Fruit fly (Drosophila melanogaster): ENCODE measurements around the gene Hsc70-4.

DNA sequence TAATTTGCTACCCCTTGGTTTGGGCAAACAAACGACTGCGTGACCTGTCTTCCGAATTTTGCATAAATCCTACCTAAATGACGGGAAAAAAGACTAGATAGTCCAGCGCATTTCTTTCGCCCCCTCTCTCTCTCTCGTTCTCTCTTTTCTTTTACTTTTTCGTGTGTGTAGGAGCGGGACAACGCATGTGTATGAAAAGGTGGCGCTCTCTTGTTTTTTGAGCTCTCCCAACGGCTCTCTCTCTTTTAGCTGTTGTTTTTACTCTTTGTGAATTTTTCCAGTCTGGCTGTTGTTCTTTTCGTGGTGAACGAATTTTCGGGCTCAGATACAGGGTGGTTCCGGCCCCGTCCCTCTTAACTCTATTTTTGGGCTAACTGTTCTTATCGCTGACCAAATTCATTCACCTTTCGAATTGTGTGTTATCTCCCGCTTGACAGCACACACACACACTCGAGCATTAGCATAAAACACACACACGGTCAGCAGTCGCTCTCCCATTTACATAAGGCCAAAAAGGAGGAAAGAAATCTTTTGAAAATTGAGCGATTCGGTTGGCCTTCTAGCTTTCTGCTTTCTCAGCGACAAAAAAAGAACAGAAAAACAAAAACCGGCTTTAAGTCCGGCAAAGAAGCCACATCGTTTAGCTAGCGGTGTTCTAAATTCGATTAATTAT is 49.2 kb downstream of the Hsc70-4 start:
- peak; percentile 28 for TF ChIP-seq CG13296 (GFP tag; optimal IDR thresholded peaks at IDR 0.05)
- no peak for TF ChIP-seq MTF-1 (GFP tag; optimal IDR thresholded peaks at IDR 0.05; ENCODE audit: borderline replicate concordance)
- no peak for TF ChIP-seq bigmax (GFP tag; optimal IDR thresholded peaks at IDR 0.05)
- no peak for TF ChIP-seq CG17186 (GFP tag; optimal IDR thresholded peaks at IDR 0.05)
- no peak for TF ChIP-seq Sry-δ (GFP tag; optimal IDR thresholded peaks at IDR 0.05)
- TF ChIP-seq caup (GFP tag; optimal IDR thresholded peaks at IDR 0.05; ENCODE audit: severe bottlenecking) = no peak
- no peak for TF ChIP-seq usp (GFP tag; optimal IDR thresholded peaks at IDR 0.05)
- TF ChIP-seq ara (GFP tag; IDR thresholded peaks at IDR 0.05) = no peak
- no peak for TF ChIP-seq gem (tag; optimal IDR thresholded peaks at IDR 0.05)
